Fruit fly (Drosophila melanogaster) whole organism, prepupa: Measurements from ENCODE around the gene snsl.
A peak's percentile ranks its signal among the peaks of the same experiment; 100 is the strongest.

Source experiments
- Blimp-1 ChIP-seq: fragments of 200-800 bp; sonication (Bioruptor generic); optimal IDR thresholded peaks from 3 replicates; lab custom pipeline; 2017; ENCODE audit warnings: missing biosample characterization, missing genetic modification characterization, mild to moderate bottlenecking, moderate library complexity, missing genetic modification reagents
- CG10631 ChIP-seq: fragments of 200-800 bp; sonication (Bioruptor generic); optimal IDR thresholded peaks from 2 replicates; lab custom pipeline; 2016; ENCODE audit warnings: missing biosample characterization, missing genetic modification characterization
- CG10669 ChIP-seq: fragments of 200-800 bp; sonication (Bioruptor generic); optimal IDR thresholded peaks from 3 replicates; lab custom pipeline; 2018; ENCODE audit warnings: missing biosample characterization, mild to moderate bottlenecking, missing genetic modification characterization, moderate library complexity
- CG11762 ChIP-seq: fragments of 200-800 bp; sonication (Bioruptor generic); optimal IDR thresholded peaks from 3 replicates; lab custom pipeline; 2016; ENCODE audit warnings: missing biosample characterization, missing genetic modification characterization; ENCODE audit not compliant: insufficient read depth
- CG11902 ChIP-seq: fragments of 200-800 bp; sonication (Bioruptor generic); optimal IDR thresholded peaks from 3 replicates; lab custom pipeline; 2016; ENCODE audit warnings: missing biosample characterization, missing genetic modification characterization
- CG15336 ChIP-seq: fragments of 200-800 bp; sonication (Bioruptor generic); IDR thresholded peaks from 2 replicates; pipeline ENCODE4 v1.3.6; 2022; ENCODE audit warnings: missing biosample characterization, missing genetic modification characterization
- CG1621 ChIP-seq: fragments of 200-800 bp; sonication (Bioruptor generic); optimal IDR thresholded peaks from 3 replicates; lab custom pipeline; 2018; ENCODE audit warnings: missing biosample characterization, mild to moderate bottlenecking, missing genetic modification characterization
- CG16779 ChIP-seq: fragments of 200-800 bp; sonication (Bioruptor generic); optimal IDR thresholded peaks from 3 replicates; lab custom pipeline; 2017; ENCODE audit warnings: missing biosample characterization, mild to moderate bottlenecking, missing genetic modification characterization
- CG3032 ChIP-seq: fragments of 200-800 bp; optimal IDR thresholded peaks from 2 replicates; lab custom pipeline; 2019; ENCODE audit warnings: missing biosample characterization, mild to moderate bottlenecking, missing genetic modification characterization, moderate library complexity
- CG31627 ChIP-seq: fragments of 200-800 bp; sonication (Bioruptor generic); optimal IDR thresholded peaks from 3 replicates; lab custom pipeline; 2016; ENCODE audit warnings: missing biosample characterization, missing genetic modification characterization
- CG3919 ChIP-seq: fragments of 200-800 bp; sonication (Bioruptor generic); optimal IDR thresholded peaks from 3 replicates; lab custom pipeline; 2016; ENCODE audit warnings: missing biosample characterization, missing genetic modification characterization
- CG4318 ChIP-seq: fragments of 200-800 bp; sonication (Bioruptor generic); optimal IDR thresholded peaks from 3 replicates; lab custom pipeline; 2017; ENCODE audit warnings: missing biosample characterization, mild to moderate bottlenecking, missing genetic modification characterization
- CG6276 ChIP-seq: fragments of 200-800 bp; sonication (Bioruptor generic); optimal IDR thresholded peaks from 2 replicates; lab custom pipeline; 2017; ENCODE audit warnings: missing biosample characterization, mild to moderate bottlenecking, missing genetic modification characterization
- CG6792 ChIP-seq: fragments of 200-800 bp; sonication (Bioruptor generic); optimal IDR thresholded peaks from 3 replicates; lab custom pipeline; 2016; ENCODE audit warnings: missing biosample characterization, missing genetic modification characterization
- CG6854 ChIP-seq: fragments of 200-800 bp; sonication (Bioruptor generic); optimal IDR thresholded peaks from 2 replicates; lab custom pipeline; 2017; ENCODE audit warnings: missing biosample characterization, mild to moderate bottlenecking, missing genetic modification characterization
- CG7368 ChIP-seq: fragments of 200-800 bp; sonication (Bioruptor generic); optimal IDR thresholded peaks from 3 replicates; lab custom pipeline; 2016; ENCODE audit warnings: missing biosample characterization, missing genetic modification characterization
- CG8119 ChIP-seq: fragments of 200-800 bp; sonication (Bioruptor generic); IDR thresholded peaks from 3 replicates; pipeline ENCODE4 v1.3.6; 2022; ENCODE audit warnings: missing biosample characterization, missing genetic modification characterization
- CG8319 ChIP-seq: fragments of 200-800 bp; sonication (Bioruptor generic); optimal IDR thresholded peaks from 3 replicates; lab custom pipeline; 2016; ENCODE audit warnings: missing biosample characterization, missing genetic modification characterization
- CG8632 ChIP-seq: fragments of 200-800 bp; sonication (Bioruptor generic); optimal IDR thresholded peaks from 3 replicates; lab custom pipeline; 2016; ENCODE audit warnings: missing biosample characterization, missing genetic modification characterization
- CG9139 ChIP-seq: fragments of 200-800 bp; sonication (Bioruptor generic); optimal IDR thresholded peaks from 3 replicates; lab custom pipeline; 2017; ENCODE audit warnings: missing biosample characterization, mild to moderate bottlenecking, missing genetic modification characterization
- Eip78C ChIP-seq: fragments of 200-800 bp; sonication (Bioruptor generic); peaks from one replicate; lab custom pipeline; 2016; ENCODE audit warnings: missing biosample characterization, missing genetic modification characterization
- Eip93F ChIP-seq: fragments of 200-800 bp; sonication (Bioruptor generic); optimal IDR thresholded peaks from 2 replicates; lab custom pipeline; 2016; ENCODE audit warnings: missing biosample characterization, mild to moderate bottlenecking, missing genetic modification characterization
- Gug ChIP-seq: fragments of 200-800 bp; sonication (Bioruptor generic); IDR thresholded peaks from 2 replicates; pipeline ENCODE4 v1.3.6; 2022; ENCODE audit warnings: missing biosample characterization, missing genetic modification characterization
- Hr39 ChIP-seq: fragments of 200-800 bp; sonication (Bioruptor generic); optimal IDR thresholded peaks from 2 replicates; lab custom pipeline; 2016; ENCODE audit warnings: missing biosample characterization, missing genetic modification characterization
- Hr4 ChIP-seq: fragments of 200-800 bp; sonication (Bioruptor generic); optimal IDR thresholded peaks from 3 replicates; lab custom pipeline; 2016; ENCODE audit warnings: missing biosample characterization, missing genetic modification characterization
- Lpt ChIP-seq: fragments of 200-800 bp; sonication (Bioruptor generic); optimal IDR thresholded peaks from 3 replicates; lab custom pipeline; 2016; ENCODE audit warnings: missing biosample characterization, missing genetic modification characterization
- Met ChIP-seq: fragments of 200-800 bp; sonication (Bioruptor generic); optimal IDR thresholded peaks from 3 replicates; lab custom pipeline; 2016; ENCODE audit warnings: missing biosample characterization, missing genetic modification characterization
- Sox102F ChIP-seq: fragments of 200-800 bp; sonication (Bioruptor generic); optimal IDR thresholded peaks from 2 replicates; lab custom pipeline; 2016; ENCODE audit warnings: missing biosample characterization, mild to moderate bottlenecking, missing genetic modification characterization
- Sox14 ChIP-seq: fragments of 200-800 bp; sonication (Bioruptor generic); optimal IDR thresholded peaks from 3 replicates; lab custom pipeline; 2016; ENCODE audit warnings: missing biosample characterization, missing genetic modification characterization
- Sox15 ChIP-seq: fragments of 200-800 bp; sonication (Bioruptor generic); optimal IDR thresholded peaks from 3 replicates; lab custom pipeline; 2016; ENCODE audit warnings: missing biosample characterization, missing genetic modification characterization
- acj6 ChIP-seq: fragments of 200-800 bp; sonication (Bioruptor generic); optimal IDR thresholded peaks from 3 replicates; lab custom pipeline; 2016; ENCODE audit warnings: missing biosample characterization, missing genetic modification characterization
- cyc ChIP-seq: fragments of 200-800 bp; sonication (Bioruptor generic); optimal IDR thresholded peaks from 3 replicates; lab custom pipeline; 2016; ENCODE audit warnings: missing biosample characterization, missing genetic modification characterization
- dsx ChIP-seq: fragments of 200-800 bp; optimal IDR thresholded peaks from 3 replicates; lab custom pipeline; 2019; ENCODE audit warnings: missing biosample characterization, mild to moderate bottlenecking, missing genetic modification characterization, moderate library complexity; ENCODE audit not compliant: poor library complexity, severe bottlenecking
- eg ChIP-seq: fragments of 200-800 bp; sonication (Bioruptor generic); IDR thresholded peaks from 3 replicates; pipeline ENCODE4 v1.3.6; 2022; ENCODE audit warnings: missing biosample characterization, missing genetic modification characterization
- esn ChIP-seq: fragments of 200-800 bp; sonication (Bioruptor generic); optimal IDR thresholded peaks from 2 replicates; lab custom pipeline; 2016; ENCODE audit warnings: missing biosample characterization, mild to moderate bottlenecking, missing genetic modification characterization, moderate library complexity
- fd59A ChIP-seq: fragments of 200-800 bp; sonication (Bioruptor generic); optimal IDR thresholded peaks from 2 replicates; lab custom pipeline; 2017; ENCODE audit warnings: missing biosample characterization, mild to moderate bottlenecking, missing genetic modification characterization, missing genetic modification reagents
- fd85E ChIP-seq: fragments of 200-800 bp; sonication (Bioruptor generic); optimal IDR thresholded peaks from 3 replicates; lab custom pipeline; 2016; ENCODE audit warnings: missing biosample characterization, missing genetic modification characterization
- fkh ChIP-seq: fragments of 200-800 bp; sonication (Bioruptor generic); optimal IDR thresholded peaks from 3 replicates; lab custom pipeline; 2017; ENCODE audit warnings: missing biosample characterization, mild to moderate bottlenecking, missing genetic modification characterization, moderate library complexity
- lz ChIP-seq: fragments of 200-800 bp; sonication (Bioruptor generic); optimal IDR thresholded peaks from 3 replicates; lab custom pipeline; 2016; ENCODE audit warnings: missing biosample characterization, missing genetic modification characterization
- net ChIP-seq: fragments of 200-800 bp; sonication (Bioruptor generic); optimal IDR thresholded peaks from 3 replicates; lab custom pipeline; 2016; ENCODE audit warnings: missing biosample characterization, missing genetic modification characterization
- pdm3 ChIP-seq: fragments of 200-800 bp; sonication (Bioruptor generic); optimal IDR thresholded peaks from 3 replicates; lab custom pipeline; 2016; ENCODE audit warnings: missing biosample characterization, missing genetic modification characterization
- salr ChIP-seq, 2 experiments: fragments of 200-800 bp; sonication (Bioruptor generic); optimal IDR thresholded peaks; 3 replicates each; lab custom pipeline; 2016 to 2018; ENCODE audit warnings: missing biosample characterization in 2 of 2, missing genetic modification characterization in 2 of 2, mild to moderate bottlenecking in 1 of 2
- ss ChIP-seq, 2 experiments: fragments of 200-800 bp; sonication (Bioruptor generic); optimal IDR thresholded peaks; 2 replicates in 1 of 2; 3 replicates in 1 of 2; lab custom pipeline; 2017 to 2018; ENCODE audit warnings: mild to moderate bottlenecking in 2 of 2, missing biosample characterization in 2 of 2, missing genetic modification characterization in 2 of 2, moderate library complexity in 1 of 2
- svp ChIP-seq: fragments of 200-800 bp; sonication (Bioruptor generic); peaks from one replicate; lab custom pipeline; 2016; ENCODE audit warnings: missing biosample characterization, missing genetic modification characterization
- vri ChIP-seq: fragments of 200-800 bp; sonication (Bioruptor generic); optimal IDR thresholded peaks from 3 replicates; lab custom pipeline; 2016; ENCODE audit warnings: missing biosample characterization, mild to moderate bottlenecking, missing genetic modification characterization

Gene snsl

DNA sequence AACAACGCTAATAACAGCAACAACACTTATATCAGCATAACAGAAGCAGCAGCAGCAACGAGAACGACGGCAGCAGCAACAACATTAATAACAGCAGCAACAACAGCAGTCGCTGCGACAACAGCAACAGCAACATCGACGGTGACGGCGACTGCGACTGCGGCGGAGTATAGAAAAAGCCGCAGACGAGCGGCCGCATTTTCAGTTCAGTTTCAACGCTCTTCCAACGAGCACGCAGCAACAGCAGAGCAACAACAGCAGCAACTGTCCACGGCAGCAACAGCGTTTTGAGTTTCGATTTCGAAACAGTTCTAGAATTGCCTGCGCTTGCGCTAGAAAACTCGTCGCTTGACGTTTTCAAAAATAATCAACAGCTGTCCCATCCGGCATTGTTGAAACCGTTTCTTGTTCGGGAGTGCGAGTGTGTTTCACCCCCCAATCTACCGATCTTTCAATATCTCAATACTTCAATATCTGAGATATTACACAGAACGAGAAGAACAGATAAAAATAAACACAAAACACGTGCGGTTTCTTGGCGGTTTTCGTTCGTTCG is 14.6 kb downstream of the snsl start, which contains the start of gene CG3036 (continued):
- TF ChIP-seq Sox102F (GFP tag; lab: Kevin White, UChicago) (no peak), pdm3 (GFP tag; lab: Kevin White, UChicago) (no peak), CG6276 (no peak), CG6854 (peak; percentile 51), Lpt (GFP tag; lab: Kevin White, UChicago) (no peak), ss (GFP tag; optimal IDR thresholded peaks at IDR 0.05; lab: Kevin White, UChicago) (peak; percentile 14 to 24), CG10631 (GFP tag; lab: Kevin White, UChicago) (no peak), CG1621 (tag; lab: Kevin White, UChicago) (peak; percentile 40), dsx (GFP tag; lab: Kevin White, UChicago) (peak; percentile 67), CG15336 (peak; percentile 46; the same call in 1 of the 2 replicates), CG3919 (peak; percentile 68), CG8632 (GFP tag; lab: Kevin White, UChicago) (no peak), Sox14 (no peak), CG11762 (GFP tag; lab: Kevin White, UChicago) (no peak), CG16779 (peak; percentile 1), CG8119 (peak; percentile 43; the same call in 1 of the 3 replicates), Met (GFP tag; lab: Kevin White, UChicago) (peak; percentile 15), svp (GFP tag; lab: Kevin White, UChicago) (peak; percentile 84), Gug (GFP tag; lab: Robert Waterston, UW) (no peak), CG10669 (GFP tag; lab: Kevin White, UChicago) (no peak), CG4318 (GFP tag; lab: Kevin White, UChicago) (no peak), vri (GFP tag; lab: Kevin White, UChicago) (peak; percentile 28), cyc (GFP tag; lab: Kevin White, UChicago) (no peak), Eip78C (peak; percentile 76), salr (GFP tag; optimal IDR thresholded peaks at IDR 0.05; lab: Kevin White, UChicago) (no peak), eg (GFP tag; lab: Robert Waterston, UW) (peak; percentile 38; the same call in 2 of the 3 replicates), esn (peak; percentile 2)

DNA sequence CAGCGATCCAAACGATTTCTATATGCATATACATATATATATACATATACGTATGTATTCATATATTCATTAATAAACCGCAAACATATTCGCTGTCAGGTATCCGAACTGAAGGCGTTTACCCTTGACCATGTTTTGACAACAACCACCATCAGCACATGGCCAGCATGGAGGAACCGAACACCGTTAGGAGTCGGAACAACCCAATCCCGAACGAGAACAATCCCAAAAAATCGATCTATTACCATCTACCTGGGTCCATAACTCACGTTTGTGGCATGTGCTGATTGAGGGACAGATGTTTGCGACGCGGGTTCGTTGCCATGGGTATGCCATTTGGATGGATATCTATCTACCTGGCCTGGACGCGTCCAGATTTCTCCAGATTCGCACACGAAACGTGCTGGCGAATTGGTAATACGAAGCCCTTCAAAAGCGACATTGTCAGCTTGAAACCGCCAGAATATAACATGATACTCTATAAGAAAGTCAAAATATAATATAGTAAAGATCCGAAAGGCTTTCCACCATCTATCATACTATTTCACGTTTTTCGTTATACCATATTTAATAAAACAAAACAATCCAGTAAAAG is 17.0 kb downstream of the snsl start, which contains the start of gene CG15625:
CG15625 (plus strand) TSS at position 545 of the 595 bp plus-strand sequence.
- TF ChIP-seq dsx (GFP tag; lab: Kevin White, UChicago) (no peak), Eip93F (GFP tag; lab: Kevin White, UChicago) (no peak), lz (GFP tag; lab: Kevin White, UChicago) (no peak), fd59A (GFP tag; lab: Kevin White, UChicago) (no peak), Hr39 (GFP tag; lab: Kevin White, UChicago) (no peak), fd85E (GFP tag; lab: Kevin White, UChicago) (no peak), fkh (GFP tag; lab: Kevin White, UChicago) (no peak), CG8632 (GFP tag; lab: Kevin White, UChicago) (no peak), net (GFP tag; lab: Kevin White, UChicago) (no peak), ss (GFP tag; optimal IDR thresholded peaks at IDR 0.05; lab: Kevin White, UChicago) (no peak), Sox15 (GFP tag; lab: Kevin White, UChicago) (no peak)

DNA sequence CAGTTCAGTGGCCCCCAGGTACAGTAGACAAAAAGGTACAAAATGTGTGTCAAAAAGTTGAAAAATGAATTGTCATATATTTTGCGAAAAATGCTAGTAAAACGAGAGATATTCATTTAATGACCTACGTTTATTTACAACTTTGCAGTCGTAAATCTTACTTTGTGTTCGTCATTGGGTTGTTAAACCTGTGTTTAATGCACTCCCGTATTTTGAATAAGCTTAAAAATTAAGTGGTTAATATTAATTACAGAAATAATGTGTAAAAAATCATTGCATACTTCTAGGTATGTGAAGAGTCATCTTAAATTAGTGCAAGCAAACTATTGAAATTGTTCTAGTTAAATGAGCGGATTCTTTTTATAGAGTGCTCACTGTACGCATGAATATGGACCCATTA is 18.0 kb downstream of the snsl start:
- no peak for TF ChIP-seq CG4318 (GFP tag; lab: Kevin White, UChicago)
- peak; percentile 1 for TF ChIP-seq CG31627
- TF ChIP-seq CG9139 (GFP tag; lab: Kevin White, UChicago), result no peak
- TF ChIP-seq Sox14, result peak; percentile 7
- TF ChIP-seq Hr4 (GFP tag; lab: Kevin White, UChicago), result peak; percentile 25
- no peak for TF ChIP-seq dsx (GFP tag; lab: Kevin White, UChicago)
- no peak for TF ChIP-seq Sox102F (GFP tag; lab: Kevin White, UChicago)
- TF ChIP-seq CG6792 (GFP tag; lab: Kevin White, UChicago), result peak; percentile 2
- no peak for TF ChIP-seq CG11902
- TF ChIP-seq CG10669 (GFP tag; lab: Kevin White, UChicago), result peak; percentile 25
- no peak for TF ChIP-seq CG3919
- TF ChIP-seq eg (GFP tag; lab: Robert Waterston, UW), result no peak
- TF ChIP-seq svp (GFP tag; lab: Kevin White, UChicago), result no peak
- TF ChIP-seq Hr39 (GFP tag; lab: Kevin White, UChicago), result peak; percentile 13
- TF ChIP-seq acj6 (GFP tag; lab: Kevin White, UChicago), result peak; percentile 12
- TF ChIP-seq Eip78C, result peak; percentile 75
- peak; percentile 44 for TF ChIP-seq CG10631 (GFP tag; lab: Kevin White, UChicago)
- TF ChIP-seq net (GFP tag; lab: Kevin White, UChicago), result no peak
- no peak for TF ChIP-seq CG7368 (GFP tag; lab: Kevin White, UChicago)
- TF ChIP-seq CG11762 (GFP tag; lab: Kevin White, UChicago), result no peak
- TF ChIP-seq CG8319 (GFP tag; lab: Kevin White, UChicago), result no peak
- TF ChIP-seq CG3032 (tag; lab: Kevin White, UChicago), result peak; percentile 48
- no peak for TF ChIP-seq Blimp-1 (GFP tag; lab: Kevin White, UChicago)
